ENCODE assay signal across 3 worm cellular contexts in genomic region chrIV:2734675-2735074, ce11.
TF ChIP-seq lines count a peak whose summit lies in the region.

No protein-coding gene starts in this region.

TF ChIP-seq in whole organism, L1 larva, 84 proteins besides CTCF, POLR2A, EP300 and RAD21:
- TF ChIP-seq lsy-2 (tag; optimal IDR thresholded peaks at IDR 0.05; lab: Kevin White, UChicago), result peak in 1 of 2 experiments; percentile 23
- TF ChIP-seq nhr-11 (tag; optimal IDR thresholded peaks at IDR 0.05; lab: Kevin White, UChicago), result peak; percentile 3
- peak; percentile 93 for TF ChIP-seq fkh-8 (tag; optimal IDR thresholded peaks at IDR 0.05; lab: Kevin White, UChicago)
- no peak for TF ChIP-seq jun-1 (tag; optimal IDR thresholded peaks at IDR 0.05; lab: Kevin White, UChicago)
- TF ChIP-seq nhr-71 (tag; optimal IDR thresholded peaks at IDR 0.05; lab: Kevin White, UChicago), result peak; percentile 79
- TF ChIP-seq nhr-47 (tag; optimal IDR thresholded peaks at IDR 0.05; lab: Kevin White, UChicago), result peak; percentile 75
- peak; percentile 37 for TF ChIP-seq nhr-20 (tag; optimal IDR thresholded peaks at IDR 0.05; lab: Kevin White, UChicago)
- TF ChIP-seq egl-27 (tag; optimal IDR thresholded peaks at IDR 0.05; lab: Kevin White, UChicago), result no peak
- TF ChIP-seq swsn-7 (tag; optimal IDR thresholded peaks at IDR 0.05; lab: Kevin White, UChicago), result peak; percentile 44
- TF ChIP-seq lin-14 (GFP tag; optimal IDR thresholded peaks at IDR 0.05; lab: Kevin White, UChicago), result peak; percentile 47
- peak; percentile 87 for TF ChIP-seq dsc-1 (tag; optimal IDR thresholded peaks at IDR 0.05; lab: Kevin White, UChicago)
- TF ChIP-seq hlh-4 (tag; optimal IDR thresholded peaks at IDR 0.05; lab: Kevin White, UChicago), result peak; percentile 39
- no peak for TF ChIP-seq nhr-28 (tag; optimal IDR thresholded peaks at IDR 0.05; lab: Kevin White, UChicago)
- TF ChIP-seq unc-130 (tag; optimal IDR thresholded peaks at IDR 0.05; lab: Kevin White, UChicago), result no peak

TF ChIP-seq in whole organism, L2 larva, 48 proteins besides CTCF, POLR2A, EP300 and RAD21:
- TF ChIP-seq dmd-4 (tag; optimal IDR thresholded peaks at IDR 0.05; lab: Kevin White, UChicago) (no peak), lin-39 (tag; optimal IDR thresholded peaks at IDR 0.05; lab: Kevin White, UChicago) (no peak), nhr-21 (tag; optimal IDR thresholded peaks at IDR 0.05; lab: Kevin White, UChicago) (peak; percentile 53), elt-1 (tag; optimal IDR thresholded peaks at IDR 0.05; lab: Kevin White, UChicago) (no peak), lsy-2 (tag; optimal IDR thresholded peaks at IDR 0.05; lab: Kevin White, UChicago) (peak in 1 of 2 experiments; percentile 13), nhr-11 (tag; optimal IDR thresholded peaks at IDR 0.05; lab: Kevin White, UChicago) (no peak), ztf-4 (tag; optimal IDR thresholded peaks at IDR 0.05; lab: Kevin White, UChicago) (no peak)

TF ChIP-seq in whole organism, L3 larva, 47 proteins besides CTCF, POLR2A, EP300 and RAD21:
- peak; percentile 32 for TF ChIP-seq nhr-11 (tag; optimal IDR thresholded peaks at IDR 0.05; lab: Kevin White, UChicago)
- TF ChIP-seq tbx-2 (tag; optimal IDR thresholded peaks at IDR 0.05; lab: Kevin White, UChicago), result no peak
- no peak for TF ChIP-seq egl-27 (tag; optimal IDR thresholded peaks at IDR 0.05; lab: Kevin White, UChicago)
- no peak for TF ChIP-seq fos-1 (tag; optimal IDR thresholded peaks at IDR 0.05; lab: Kevin White, UChicago)

Comparison
In these comparisons a context has a peak if more than half of its experiments do, and no peak if none do; other contexts are left out.
1. Of the 22 proteins assayed by ChIP-seq in both whole organism, L1 larva and whole organism, L2 larva: peak only in whole organism, L1 larva: nhr-11; only in whole organism, L2 larva: none; in both: none; in neither: 20; mixed calls (peak in some experiments, not most) for 1.